Fruit fly (Drosophila melanogaster) whole organism, embryonic: ENCODE results near the gene CG10660.

Source experiments
- B-H1 ChIP-seq: fragments of 200-800 bp; sonication (Bioruptor generic); IDR thresholded peaks from 3 replicates; pipeline ENCODE4 v1.3.6; 2022; ENCODE audit warnings: missing biosample characterization, missing genetic modification characterization
- Bgb ChIP-seq: fragments of 200-800 bp; sonication (Bioruptor generic); IDR thresholded peaks from 2 replicates; pipeline ENCODE4 v1.3.6; 2022; ENCODE audit warnings: missing biosample characterization, missing genetic modification characterization; ENCODE audit not compliant: partially characterized antibody
- CG15269 ChIP-seq: fragments of 200-800 bp; sonication (Bioruptor generic); optimal IDR thresholded peaks from 2 replicates; lab custom pipeline; 2018; ENCODE audit warnings: missing biosample characterization, mild to moderate bottlenecking, missing genetic modification characterization, moderate library complexity
- CG15696 ChIP-seq: fragments of 200-800 bp; sonication (Bioruptor generic); optimal IDR thresholded peaks from 2 replicates; lab custom pipeline; 2019; ENCODE audit warnings: missing biosample characterization, mild to moderate bottlenecking, missing genetic modification characterization, moderate library complexity
- CG17829 ChIP-seq: fragments of 200-800 bp; optimal IDR thresholded peaks from 2 replicates; lab custom pipeline; 2019; ENCODE audit warnings: missing biosample characterization, mild to moderate bottlenecking, missing genetic modification characterization, moderate library complexity
- CG1792 ChIP-seq: fragments of 200-800 bp; sonication (Bioruptor generic); optimal IDR thresholded peaks from 2 replicates; lab custom pipeline; 2016; ENCODE audit warnings: missing biosample characterization, missing genetic modification characterization
- CG18764 ChIP-seq: fragments of 200-800 bp; sonication (Bioruptor generic); optimal IDR thresholded peaks from 3 replicates; lab custom pipeline; 2016; ENCODE audit warnings: missing biosample characterization, missing genetic modification characterization
- CG2889 ChIP-seq: fragments of 200-800 bp; sonication (Bioruptor generic); IDR thresholded peaks from 3 replicates; pipeline ENCODE4 v1.3.6; 2022; ENCODE audit warnings: missing biosample characterization, missing genetic modification characterization
- CG32767 ChIP-seq: fragments of 200-800 bp; sonication (Bioruptor generic); IDR thresholded peaks from 2 replicates; pipeline ENCODE4 v1.3.6; 2022; ENCODE audit warnings: missing biosample characterization, missing genetic modification characterization
- CG3281 ChIP-seq: fragments of 200-800 bp; sonication (Bioruptor generic); optimal IDR thresholded peaks from 3 replicates; lab custom pipeline; 2017; ENCODE audit warnings: missing biosample characterization, mild to moderate bottlenecking, missing genetic modification characterization
- CG3407 ChIP-seq: fragments of 200-800 bp; sonication (Bioruptor generic); optimal IDR thresholded peaks from 2 replicates; lab custom pipeline; 2018; ENCODE audit warnings: missing biosample characterization, mild to moderate bottlenecking, missing genetic modification characterization
- CG4282 ChIP-seq: fragments of 200-800 bp; sonication (Bioruptor generic); optimal IDR thresholded peaks from 2 replicates; lab custom pipeline; 2016; ENCODE audit warnings: missing biosample characterization, missing genetic modification characterization
- CG4404 ChIP-seq: fragments of 200-800 bp; sonication (Bioruptor generic); IDR thresholded peaks from 2 replicates; pipeline ENCODE4 v1.3.6; 2022; ENCODE audit warnings: missing biosample characterization, missing genetic modification characterization
- CG5953 ChIP-seq: fragments of 200-800 bp; sonication (Bioruptor generic); IDR thresholded peaks from 2 replicates; pipeline ENCODE4 v1.3.6; 2022; ENCODE audit warnings: missing biosample characterization, missing genetic modification characterization
- CG6683 ChIP-seq: fragments of 200-800 bp; sonication (Bioruptor generic); optimal IDR thresholded peaks from 2 replicates; lab custom pipeline; 2017; ENCODE audit warnings: missing biosample characterization, mild to moderate bottlenecking, missing genetic modification characterization, missing genetic modification reagents
- CG9817 ChIP-seq: fragments of 200-800 bp; sonication (Bioruptor generic); optimal IDR thresholded peaks from 2 replicates; lab custom pipeline; 2018; ENCODE audit warnings: missing biosample characterization, mild to moderate bottlenecking, missing genetic modification characterization, moderate library complexity
- Chrac-16 ChIP-seq: fragments of 200-800 bp; sonication (Bioruptor generic); optimal IDR thresholded peaks from 3 replicates; lab custom pipeline; 2016; ENCODE audit warnings: missing biosample characterization, missing genetic modification characterization
- Dad ChIP-seq: fragments of 200-800 bp; sonication (Bioruptor generic); optimal IDR thresholded peaks from 3 replicates; lab custom pipeline; 2016; ENCODE audit warnings: missing biosample characterization, missing genetic modification characterization
- Dbx ChIP-seq: fragments of 200-800 bp; sonication (Bioruptor generic); IDR thresholded peaks from 3 replicates; pipeline ENCODE4 v1.3.6; 2022; ENCODE audit warnings: missing biosample characterization, missing genetic modification characterization
- Dip3 ChIP-seq: fragments of 200-800 bp; sonication (Bioruptor generic); optimal IDR thresholded peaks from 3 replicates; lab custom pipeline; 2016; ENCODE audit warnings: missing biosample characterization, missing genetic modification characterization
- Hey ChIP-seq: fragments of 200-800 bp; sonication (Bioruptor generic); optimal IDR thresholded peaks from 3 replicates; lab custom pipeline; 2018; ENCODE audit warnings: missing biosample characterization, mild to moderate bottlenecking, missing genetic modification characterization
- Hmr ChIP-seq: fragments of 200-800 bp; sonication (Bioruptor generic); optimal IDR thresholded peaks from 3 replicates; lab custom pipeline; 2017; ENCODE audit warnings: mild to moderate bottlenecking, missing biosample characterization, missing genetic modification reagents, missing genetic modification characterization
- NFAT ChIP-seq: fragments of 200-800 bp; sonication (Bioruptor generic); IDR thresholded peaks from 2 replicates; pipeline ENCODE4 v1.3.6; 2022; ENCODE audit warnings: missing biosample characterization, missing genetic modification characterization
- Nf-YB ChIP-seq: fragments of 200-800 bp; sonication (Bioruptor generic); optimal IDR thresholded peaks from 3 replicates; lab custom pipeline; 2019; ENCODE audit warnings: missing biosample characterization, mild to moderate bottlenecking, missing genetic modification characterization, moderate library complexity
- Poxn ChIP-seq: fragments of 200-800 bp; sonication (Bioruptor generic); IDR thresholded peaks from 2 replicates; pipeline ENCODE4 v1.3.6; 2022; ENCODE audit warnings: missing biosample characterization, missing genetic modification characterization
- TFAM ChIP-seq: fragments of 200-800 bp; sonication (Bioruptor generic); optimal IDR thresholded peaks from 2 replicates; lab custom pipeline; 2017; ENCODE audit warnings: missing biosample characterization, missing genetic modification characterization, inconsistent platforms
- Xrp1 ChIP-seq: fragments of 200-800 bp; sonication (Bioruptor generic); IDR thresholded peaks from 2 replicates; pipeline ENCODE4 v1.3.6; 2022; ENCODE audit warnings: missing biosample characterization, missing genetic modification characterization
- al ChIP-seq: fragments of 200-800 bp; sonication (Bioruptor generic); IDR thresholded peaks from 2 replicates; pipeline ENCODE4 v1.3.6; 2022; ENCODE audit warnings: missing biosample characterization, missing genetic modification characterization
- ara ChIP-seq: fragments of 200-800 bp; sonication (Bioruptor generic); IDR thresholded peaks from 2 replicates; pipeline ENCODE4 v1.3.6; 2022; ENCODE audit warnings: missing biosample characterization, missing genetic modification characterization
- btn ChIP-seq: fragments of 200-800 bp; sonication (Bioruptor generic); optimal IDR thresholded peaks from 2 replicates; lab custom pipeline; 2016; ENCODE audit warnings: missing biosample characterization, missing genetic modification characterization
- crc ChIP-seq: fragments of 200-800 bp; sonication (Bioruptor generic); optimal IDR thresholded peaks from 2 replicates; lab custom pipeline; 2016; ENCODE audit warnings: missing biosample characterization, missing genetic modification characterization
- dm ChIP-seq: fragments of 200-800 bp; sonication (Bioruptor generic); optimal IDR thresholded peaks from 3 replicates; lab custom pipeline; 2016; ENCODE audit warnings: missing biosample characterization, missing genetic modification characterization
- dmrt99B ChIP-seq: fragments of 200-800 bp; sonication (Bioruptor generic); optimal IDR thresholded peaks from 2 replicates; lab custom pipeline; 2018; ENCODE audit warnings: missing biosample characterization, mild to moderate bottlenecking, missing genetic modification characterization, moderate library complexity
- dpn ChIP-seq, 2 experiments: fragments of 200-800 bp; sonication (Bioruptor generic); optimal IDR thresholded peaks; 3 replicates each; lab custom pipeline; 2016; ENCODE audit warnings: missing biosample characterization in 2 of 2, missing genetic modification characterization in 2 of 2
- fd3F ChIP-seq: fragments of 200-800 bp; sonication (Bioruptor generic); optimal IDR thresholded peaks from 2 replicates; lab custom pipeline; 2018; ENCODE audit warnings: missing biosample characterization, mild to moderate bottlenecking, missing genetic modification characterization, moderate library complexity
- gcm2 ChIP-seq: fragments of 200-800 bp; sonication (Bioruptor generic); optimal IDR thresholded peaks from 2 replicates; lab custom pipeline; 2016; ENCODE audit warnings: missing biosample characterization, missing genetic modification characterization
- her ChIP-seq: fragments of 200-800 bp; sonication (Bioruptor generic); optimal IDR thresholded peaks from 2 replicates; lab custom pipeline; 2016; ENCODE audit warnings: missing biosample characterization, missing genetic modification characterization
- ind ChIP-seq: fragments of 200-800 bp; sonication (Bioruptor generic); optimal IDR thresholded peaks from 3 replicates; lab custom pipeline; 2016; ENCODE audit warnings: missing biosample characterization, missing genetic modification characterization
- jigr1 ChIP-seq: fragments of 200-800 bp; sonication (Bioruptor generic); IDR thresholded peaks from 3 replicates; pipeline ENCODE4 v1.3.6; 2022; ENCODE audit warnings: missing biosample characterization, missing genetic modification characterization
- kay ChIP-seq: fragments of 200-800 bp; sonication (Bioruptor generic); optimal IDR thresholded peaks from 2 replicates; lab custom pipeline; 2016; ENCODE audit warnings: missing biosample characterization, missing genetic modification characterization
- kni ChIP-seq: fragments of 200-800 bp; sonication (Bioruptor generic); optimal IDR thresholded peaks from 3 replicates; lab custom pipeline; 2017; ENCODE audit warnings: mild to moderate bottlenecking, missing biosample characterization, missing genetic modification reagents, missing genetic modification characterization
- lov ChIP-seq, 2 experiments: fragments of 200-800 bp in 1 of 2; fragments of >200 bp in 1 of 2; sonication (Bioruptor generic) in 1 of 2; IDR thresholded peaks in 1 of 2; optimal IDR thresholded peaks in 1 of 2; 2 replicates in 1 of 2; 3 replicates in 1 of 2; pipeline versions ENCODE4 v1.3.6 to Lab custom; 2017 to 2022; ENCODE audit warnings: missing biosample characterization in 1 of 2, missing genetic modification characterization in 1 of 2
- nom ChIP-seq: fragments of 200-800 bp; sonication (Bioruptor generic); optimal IDR thresholded peaks from 2 replicates; lab custom pipeline; 2017; ENCODE audit warnings: missing biosample characterization, missing genetic modification characterization, mild to moderate bottlenecking, moderate library complexity, missing genetic modification reagents
- sens-2 ChIP-seq: fragments of 200-800 bp; sonication (Bioruptor generic); IDR thresholded peaks from 2 replicates; pipeline ENCODE4 v1.3.6; 2022; ENCODE audit warnings: missing biosample characterization, missing genetic modification characterization
- sisA ChIP-seq: fragments of 200-800 bp; sonication (Bioruptor generic); IDR thresholded peaks from 2 replicates; pipeline ENCODE4 v1.3.6; 2022; ENCODE audit warnings: missing biosample characterization, missing genetic modification characterization
- sob ChIP-seq: fragments of 200-800 bp; sonication (Bioruptor generic); IDR thresholded peaks from 2 replicates; pipeline ENCODE4 v1.3.6; 2022; ENCODE audit warnings: missing biosample characterization, missing genetic modification characterization
- stwl ChIP-seq: fragments of 200-800 bp; sonication (Bioruptor generic); optimal IDR thresholded peaks from 3 replicates; lab custom pipeline; 2018; ENCODE audit warnings: missing biosample characterization, mild to moderate bottlenecking, missing genetic modification characterization, moderate library complexity
- trh ChIP-seq: fragments of 200-800 bp; sonication (Bioruptor generic); optimal IDR thresholded peaks from 2 replicates; lab custom pipeline; 2016; ENCODE audit warnings: missing biosample characterization, missing genetic modification characterization
- ttk ChIP-seq: fragments of 200-800 bp; sonication (Bioruptor generic); IDR thresholded peaks from 2 replicates; pipeline ENCODE4 v2.1.2; 2022; ENCODE audit warnings: missing biosample characterization, missing genetic modification characterization
- vvl ChIP-seq: fragments of 200-800 bp; sonication (Bioruptor generic); IDR thresholded peaks from 2 replicates; pipeline ENCODE4 v1.3.6; 2022; ENCODE audit warnings: missing biosample characterization, missing genetic modification characterization
- wdn ChIP-seq: fragments of 200-800 bp; sonication (Bioruptor generic); IDR thresholded peaks from 2 replicates; pipeline ENCODE4 v1.3.6; 2022; ENCODE audit warnings: missing biosample characterization, missing genetic modification characterization
- yki ChIP-seq: fragments of >200 bp; optimal IDR thresholded peaks from 3 replicates; lab custom pipeline; 2018

The CG10660 gene

DNA sequence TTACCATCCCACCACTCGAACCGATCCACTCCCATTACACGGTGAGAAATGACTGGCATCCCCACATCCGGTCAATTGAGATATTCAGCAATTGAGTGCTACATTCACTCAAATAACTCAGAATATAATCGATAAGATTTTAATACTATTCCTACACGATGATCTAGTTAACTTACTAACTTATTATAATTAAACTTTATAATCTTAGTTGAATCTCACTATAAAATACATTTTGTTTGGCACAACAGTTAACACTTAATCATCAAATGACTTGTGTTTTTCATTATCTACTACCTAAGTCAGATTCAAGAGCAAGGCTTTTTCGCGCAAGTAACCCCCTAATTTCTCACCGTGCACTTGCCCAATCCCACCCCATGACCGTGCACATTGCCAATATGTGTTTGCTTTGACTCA is 4.8 kb upstream of the CG10660 start (continued):
- TF ChIP-seq ara (no peak), her (GFP tag; lab: Kevin White, UChicago) (no peak), CG4404 (GFP tag; lab: Robert Waterston, UW) (no peak), NFAT (GFP tag; lab: Robert Waterston, UW) (no peak), CG15269 (tag; lab: Kevin White, UChicago) (peak; percentile 49), ttk (GFP tag; lab: Robert Waterston, UW) (no peak), Dad (GFP tag; lab: Kevin White, UChicago) (no peak), Hey (no peak), CG17829 (tag; lab: Kevin White, UChicago) (peak; percentile 46), Chrac-16 (GFP tag; lab: Kevin White, UChicago) (no peak), B-H1 (no peak), CG1792 (GFP tag; lab: Kevin White, UChicago) (no peak), CG3407 (no peak), al (GFP tag; lab: Robert Waterston, UW) (no peak), CG5953 (GFP tag; lab: Robert Waterston, UW) (no peak), btn (no peak), kay (no peak), vvl (GFP tag; lab: Robert Waterston, UW) (0 out of 2 replicates have a peak, but pooled peaks have one; percentile 19), CG3281 (GFP tag; lab: Kevin White, UChicago) (peak; percentile 47), ind (peak; percentile 37), dm (no peak), jigr1 (no peak), dpn (GFP tag; optimal IDR thresholded peaks at IDR 0.05; lab: Kevin White, UChicago) (peak in 1 of 2 experiments; percentile 3), wdn (GFP tag; lab: Robert Waterston, UW) (no peak), Nf-YB (GFP tag; lab: Kevin White, UChicago) (peak; percentile 4), Dbx (GFP tag; lab: Robert Waterston, UW) (no peak), kni (GFP tag; lab: Kevin White, UChicago) (no peak), sob (GFP tag; lab: Robert Waterston, UW) (no peak), Xrp1 (GFP tag; lab: Robert Waterston, UW) (0 out of 2 replicates have a peak, but pooled peaks have one; percentile 26), Dip3 (GFP tag; lab: Kevin White, UChicago) (no peak), CG4282 (no peak), gcm2 (GFP tag; lab: Kevin White, UChicago) (no peak), CG2889 (GFP tag; lab: Robert Waterston, UW) (no peak), Poxn (GFP tag; lab: Robert Waterston, UW) (no peak), Hmr (GFP tag; lab: Kevin White, UChicago) (no peak), nom (GFP tag; lab: Kevin White, UChicago) (peak; percentile 79), sens-2 (GFP tag; lab: Robert Waterston, UW) (no peak), dmrt99B (tag; lab: Kevin White, UChicago) (peak; percentile 55), CG32767 (GFP tag; lab: Robert Waterston, UW) (no peak), CG18764 (GFP tag; lab: Kevin White, UChicago) (no peak), sisA (no peak), crc (GFP tag; lab: Kevin White, UChicago) (no peak), lov (optimal IDR thresholded peaks at IDR 0.05; lab: Kevin White, UChicago) (no peak), lov (GFP tag; IDR thresholded peaks at IDR 0.05; lab: Robert Waterston, UW) (no peak), stwl (no peak), fd3F (GFP tag; lab: Kevin White, UChicago) (no peak), trh (GFP tag; lab: Kevin White, UChicago) (no peak), yki (lab: Kevin White, UChicago) (no peak), CG6683 (no peak), CG15696 (tag; lab: Kevin White, UChicago) (no peak), CG9817 (tag; lab: Kevin White, UChicago) (no peak), TFAM (GFP tag; lab: Kevin White, UChicago) (no peak), Bgb (GFP tag; lab: Robert Waterston, UW) (no peak)
